Worm (Caenorhabditis elegans) whole organism, midembryonic: ENCODE measurements around the gene F32H5.1.

ENCODE experiments used
- cog-1 ChIP-seq: sonication (generic microtip); optimal IDR thresholded peaks from 2 replicates; lab custom pipeline; 2016; ENCODE audit warnings: missing genetic modification characterization, missing compliant biosample characterization
- ref-1 ChIP-seq: fragments of 200-800 bp; sonication (Bioruptor generic); conservative IDR thresholded peaks from 2 replicates; pipeline ENCODE4 v1.3.6; 2022; ENCODE audit warnings: missing genetic modification reagents, missing genetic modification characterization, missing compliant biosample characterization
- tab-1 ChIP-seq: fragments of 200-800 bp; sonication (Bioruptor generic); IDR thresholded peaks from 2 replicates; pipeline ENCODE4 v1.3.6; 2022; ENCODE audit warnings: missing genetic modification characterization, missing compliant biosample characterization
- ztf-23 ChIP-seq: fragments of 200-800 bp; sonication (Bioruptor generic); IDR thresholded peaks from 2 replicates; pipeline ENCODE4 v1.3.6; 2022; ENCODE audit warnings: missing genetic modification reagents, missing genetic modification characterization, missing compliant biosample characterization
- ztf-29 ChIP-seq: fragments of 200-800 bp; sonication (Bioruptor generic); IDR thresholded peaks from 2 replicates; pipeline ENCODE4 v1.3.6; 2022; ENCODE audit warnings: missing genetic modification reagents, missing genetic modification characterization, missing compliant biosample characterization

DNA sequence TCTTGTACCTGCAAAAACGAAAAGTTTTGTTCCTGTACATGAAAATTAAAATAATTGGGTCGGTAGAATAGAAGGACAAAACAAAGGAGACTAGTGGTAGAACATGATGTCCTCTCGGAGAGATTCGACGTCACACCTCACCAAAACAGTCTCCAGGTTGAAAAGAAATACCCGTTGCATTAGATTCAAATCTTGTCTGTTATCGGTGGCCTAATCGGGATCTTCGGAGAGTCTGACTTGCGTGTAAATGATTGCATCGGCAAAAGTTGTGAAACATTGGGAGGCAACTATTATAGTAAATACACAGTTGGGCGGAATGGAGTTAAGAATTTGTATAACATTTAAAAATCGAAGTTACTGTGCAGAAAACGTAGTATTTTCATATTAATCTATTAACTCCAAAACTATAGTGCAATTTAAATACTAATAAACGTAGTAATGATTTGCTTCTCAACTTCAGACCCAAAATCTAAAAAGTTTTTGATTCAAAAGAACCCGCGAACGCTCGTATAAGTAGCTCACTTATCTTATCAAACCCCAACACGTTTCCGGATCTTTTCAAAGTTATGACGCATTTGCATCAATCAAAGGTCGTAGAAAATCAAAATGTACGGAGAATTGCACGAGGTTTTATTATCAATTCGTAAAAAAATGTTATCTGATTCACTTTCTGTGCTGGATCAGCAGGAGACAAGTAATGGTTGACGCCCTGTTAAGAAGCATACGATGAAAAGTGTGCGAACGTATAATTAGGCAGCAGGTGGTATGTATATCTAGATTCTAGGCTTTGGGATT is 24.3 kb downstream of the F32H5.1 start, which contains the start of gene nhr-168:
- no peak for TF ChIP-seq ref-1 (GFP tag; lab: Robert Waterston, UW)
- TF ChIP-seq tab-1 (GFP tag; lab: Robert Waterston, UW) = no peak
- no peak for TF ChIP-seq ztf-23 (GFP tag; lab: Robert Waterston, UW)
- no peak for TF ChIP-seq cog-1 (tag; lab: Kevin White, UChicago)
- no peak for TF ChIP-seq ztf-29 (GFP tag; lab: Robert Waterston, UW)
